Fruit fly (Drosophila melanogaster): ENCODE data around the gene CG9121.
A peak's percentile ranks its signal among the peaks of the same experiment; 100 is the strongest.

CG9121 gene

dm6 chr2L:5070797-5071579 lies 20.1 kb upstream of the CG9121 start, which contains the start of gene RpL37A (continued):
- peak; percentile 58 for TF ChIP-seq Dek (tag; optimal IDR thresholded peaks at IDR 0.05)
- peak; percentile 73 for TF ChIP-seq NC2α (GFP tag; optimal IDR thresholded peaks at IDR 0.05)
- peak; percentile 82 for TF ChIP-seq schlank (tag; optimal IDR thresholded peaks at IDR 0.05)
- TF ChIP-seq CG4328 (GFP tag; optimal IDR thresholded peaks at IDR 0.05) = peak; percentile 86
- TF ChIP-seq ssp (GFP tag; IDR thresholded peaks at IDR 0.05) = peak; percentile 7; the same call in 1 of the 2 replicates
- TF ChIP-seq zfh2 (GFP tag; optimal IDR thresholded peaks at IDR 0.05) = peak; percentile 29
- TF ChIP-seq CG15269 (tag; optimal IDR thresholded peaks at IDR 0.05) = peak; percentile 57
- TF ChIP-seq pnt (GFP tag; optimal IDR thresholded peaks at IDR 0.05) = no peak
- TF ChIP-seq gem (tag; optimal IDR thresholded peaks at IDR 0.05) = no peak
- peak; percentile 53 for TF ChIP-seq CG10565 (GFP tag; optimal IDR thresholded peaks at IDR 0.05)
- TF ChIP-seq CG6254 (GFP tag; optimal IDR thresholded peaks at IDR 0.05) = peak; percentile 73
- peak; percentile 99 for TF ChIP-seq gfzf (GFP tag; optimal IDR thresholded peaks at IDR 0.05)
- peak; percentile 7 for TF ChIP-seq Dip3 (GFP tag; optimal IDR thresholded peaks at IDR 0.05)
- TF ChIP-seq inv (GFP tag; IDR thresholded peaks at IDR 0.05; ENCODE audit: partially characterized antibody) = no peak; the same call in 1 of the 2 replicates
- peak; percentile 41 for TF ChIP-seq Fer2 (tag; optimal IDR thresholded peaks at IDR 0.05)
- peak; percentile 63 for TF ChIP-seq dmrt99B (tag; optimal IDR thresholded peaks at IDR 0.05)
- TF ChIP-seq E2f2 (GFP tag; IDR thresholded peaks at IDR 0.05) = peak; percentile 78
- peak; percentile 84 for TF ChIP-seq odd (GFP tag; optimal IDR thresholded peaks at IDR 0.05)
- no peak for TF ChIP-seq peb (GFP tag; IDR thresholded peaks at IDR 0.05)
- TF ChIP-seq Nf-YA (GFP tag; IDR thresholded peaks at IDR 0.05) = peak; percentile 60
- peak; percentile 51 for TF ChIP-seq CG31224 (GFP tag; IDR thresholded peaks at IDR 0.05)
- TF ChIP-seq CG9932 (GFP tag; IDR thresholded peaks at IDR 0.05) = no peak
- TF ChIP-seq bigmax (GFP tag; optimal IDR thresholded peaks at IDR 0.05) = peak; percentile 80
- TF ChIP-seq usp (GFP tag; optimal IDR thresholded peaks at IDR 0.05) = no peak
- peak; percentile 86 for TF ChIP-seq emc (GFP tag; optimal IDR thresholded peaks at IDR 0.05)
- TF ChIP-seq slp2 (GFP tag; optimal IDR thresholded peaks at IDR 0.05) = peak; percentile 83
- no peak for TF ChIP-seq yki (optimal IDR thresholded peaks at IDR 0.05)
- TF ChIP-seq CG8924 (tag; optimal IDR thresholded peaks at IDR 0.05) = peak; percentile 69
- TF ChIP-seq CG8281 (tag; optimal IDR thresholded peaks at IDR 0.05) = peak; percentile 33
- no peak for TF ChIP-seq Lim3 (GFP tag; IDR thresholded peaks at IDR 0.05)
- TF ChIP-seq grau (tag; optimal IDR thresholded peaks at IDR 0.05) = peak; percentile 73
- peak; percentile 78 for TF ChIP-seq CG11398 (GFP tag; optimal IDR thresholded peaks at IDR 0.05)
- peak; percentile 39 for TF ChIP-seq CG1529 (GFP tag; optimal IDR thresholded peaks at IDR 0.05)
- peak; percentile 83 for TF ChIP-seq pita (GFP tag; optimal IDR thresholded peaks at IDR 0.05)
- peak; percentile 30 for TF ChIP-seq ftz-f1 (GFP tag; optimal IDR thresholded peaks at IDR 0.05)
- peak; percentile 72 for TF ChIP-seq CG9876 (GFP tag; optimal IDR thresholded peaks at IDR 0.05)
- peak; percentile 70 for TF ChIP-seq Nf-YC (tag; optimal IDR thresholded peaks at IDR 0.05)
- TF ChIP-seq row (GFP tag; IDR thresholded peaks at IDR 0.05) = peak; percentile 64
- peak; percentile 85 for TF ChIP-seq ems (GFP tag; optimal IDR thresholded peaks at IDR 0.05)
- TF ChIP-seq onecut (GFP tag; IDR thresholded peaks at IDR 0.05) = peak; percentile 88
- TF ChIP-seq Myb (GFP tag; optimal IDR thresholded peaks at IDR 0.05) = peak; percentile 81
- TF ChIP-seq nau (GFP tag; optimal IDR thresholded peaks at IDR 0.05) = peak; percentile 87
- peak; percentile 59 for TF ChIP-seq CG2202 (tag; optimal IDR thresholded peaks at IDR 0.05)
- peak; percentile 41 for TF ChIP-seq Usf (GFP tag; optimal IDR thresholded peaks at IDR 0.05)
- TF ChIP-seq CG17359 (tag; optimal IDR thresholded peaks at IDR 0.05) = peak; percentile 71
- peak; percentile 96 for TF ChIP-seq CG9797 (GFP tag; optimal IDR thresholded peaks at IDR 0.05)
- peak; percentile 79 for TF ChIP-seq nerfin-1 (tag; optimal IDR thresholded peaks at IDR 0.05)
- TF ChIP-seq phol (tag; optimal IDR thresholded peaks at IDR 0.05) = peak; percentile 83
- TF ChIP-seq Neu2 (GFP tag; optimal IDR thresholded peaks at IDR 0.05; ENCODE audit: borderline replicate concordance) = peak; percentile 17
- peak; percentile 81; the same call in 2 of the 3 replicates for TF ChIP-seq so (GFP tag; IDR thresholded peaks at IDR 0.05)

Measured in whole organism, embryonic.